Worm (Caenorhabditis elegans) whole organism, late embryonic: Measurements from ENCODE around the gene malt-1.

Source experiments
- K02D7.2 ChIP-seq: sonication (generic microtip); optimal IDR thresholded peaks from 2 replicates; lab custom pipeline; 2017; ENCODE audit warnings: mild to moderate bottlenecking, missing genetic modification characterization, missing compliant biosample characterization
- T23F11.4 ChIP-seq: fragments of 200-800 bp; sonication (Bioruptor generic); optimal IDR thresholded peaks from 2 replicates; lab custom pipeline; 2018; ENCODE audit warnings: mild to moderate bottlenecking, missing genetic modification characterization, missing compliant biosample characterization
- Y22D7AL.16 ChIP-seq: sonication (generic microtip); optimal IDR thresholded peaks from 2 replicates; lab custom pipeline; 2016; ENCODE audit warnings: missing genetic modification characterization, missing compliant biosample characterization
- ahr-1 ChIP-seq: sonication (generic microtip); optimal IDR thresholded peaks from 2 replicates; lab custom pipeline; 2016; ENCODE audit warnings: missing genetic modification characterization, missing compliant biosample characterization
- ama-1 ChIP-seq: fragments of 150-350 bp; optimal IDR thresholded peaks from 2 replicates; lab custom pipeline; 2014
- ceh-14 ChIP-seq: sonication (generic microtip); optimal IDR thresholded peaks from 2 replicates; lab custom pipeline; 2016; ENCODE audit warnings: missing genotype, missing genetic modification characterization, missing compliant biosample characterization
- ceh-18 ChIP-seq: sonication (generic microtip); optimal IDR thresholded peaks from 2 replicates; lab custom pipeline; 2016; ENCODE audit warnings: missing genetic modification characterization, missing compliant biosample characterization
- ceh-19 ChIP-seq: fragments of 200-800 bp; sonication (Bioruptor generic); optimal IDR thresholded peaks from 2 replicates; lab custom pipeline; 2018; ENCODE audit warnings: mild to moderate bottlenecking, missing genetic modification characterization, missing compliant biosample characterization
- ceh-2 ChIP-seq: sonication (generic microtip); optimal IDR thresholded peaks from 2 replicates; lab custom pipeline; 2016; ENCODE audit warnings: missing genotype, missing genetic modification characterization, missing compliant biosample characterization
- ceh-22 ChIP-seq: sonication (generic microtip); optimal IDR thresholded peaks from 2 replicates; lab custom pipeline; 2017; ENCODE audit warnings: missing biosample characterization, missing genetic modification characterization
- ceh-24 ChIP-seq: sonication (generic microtip); optimal IDR thresholded peaks from 2 replicates; lab custom pipeline; 2016; ENCODE audit warnings: mild to moderate bottlenecking, missing genetic modification characterization, missing compliant biosample characterization
- ceh-30 ChIP-seq: fragments of 150-350 bp; optimal IDR thresholded peaks from 2 replicates; lab custom pipeline; 2014; ENCODE audit warnings: missing biosample characterization, missing genetic modification characterization
- ceh-45 ChIP-seq: fragments of 200-800 bp; sonication (Bioruptor generic); IDR thresholded peaks from 2 replicates; pipeline ENCODE4 v1.3.6; 2022; ENCODE audit warnings: missing genetic modification reagents, missing genetic modification characterization, missing compliant biosample characterization
- ceh-48 ChIP-seq: sonication (generic microtip); optimal IDR thresholded peaks from 2 replicates; lab custom pipeline; 2016; ENCODE audit warnings: missing genetic modification characterization, inconsistent platforms, missing compliant biosample characterization
- dmd-4 ChIP-seq: sonication (generic microtip); optimal IDR thresholded peaks from 2 replicates; lab custom pipeline; 2016; ENCODE audit warnings: borderline replicate concordance, missing genetic modification characterization, missing compliant biosample characterization
- ets-4 ChIP-seq: sonication (generic microtip); optimal IDR thresholded peaks from 2 replicates; lab custom pipeline; 2016; ENCODE audit warnings: missing genetic modification characterization, missing compliant biosample characterization
- eyg-1 ChIP-seq: sonication (generic microtip); optimal IDR thresholded peaks from 2 replicates; lab custom pipeline; 2016; ENCODE audit warnings: missing genotype, missing genetic modification characterization, missing compliant biosample characterization
- hlh-13 ChIP-seq: fragments of 200-800 bp; sonication (Bioruptor generic); optimal IDR thresholded peaks from 2 replicates; lab custom pipeline; 2018; ENCODE audit warnings: mild to moderate bottlenecking, missing genetic modification characterization, missing compliant biosample characterization
- hlh-15 ChIP-seq: sonication (generic microtip); optimal IDR thresholded peaks from 2 replicates; lab custom pipeline; 2016; ENCODE audit warnings: missing genetic modification characterization, missing compliant biosample characterization
- hlh-30 ChIP-seq: sonication (generic microtip); optimal IDR thresholded peaks from 2 replicates; lab custom pipeline; 2017; ENCODE audit warnings: antibody characterized with exemption, missing genetic modification characterization, missing compliant biosample characterization; ENCODE audit not compliant: insufficient read depth
- hlh-8 ChIP-seq: sonication (generic microtip); optimal IDR thresholded peaks from 2 replicates; lab custom pipeline; 2016; ENCODE audit warnings: missing genotype, missing genetic modification characterization, missing compliant biosample characterization
- lim-6 ChIP-seq: sonication (generic microtip); optimal IDR thresholded peaks from 2 replicates; lab custom pipeline; 2016; ENCODE audit warnings: missing genetic modification characterization, missing compliant biosample characterization
- lin-11 ChIP-seq: fragments of 200-800 bp; sonication (Bioruptor generic); optimal IDR thresholded peaks from 2 replicates; lab custom pipeline; 2018; ENCODE audit warnings: mild to moderate bottlenecking, missing genetic modification characterization, missing compliant biosample characterization
- madf-2 ChIP-seq: sonication (generic microtip); optimal IDR thresholded peaks from 2 replicates; lab custom pipeline; 2017; ENCODE audit warnings: missing genetic modification characterization, missing compliant biosample characterization
- mec-3 ChIP-seq: sonication (generic microtip); optimal IDR thresholded peaks from 2 replicates; lab custom pipeline; 2016; ENCODE audit warnings: borderline replicate concordance, missing genetic modification characterization, missing compliant biosample characterization
- nfya-1 ChIP-seq: sonication (generic microtip); optimal IDR thresholded peaks from 2 replicates; lab custom pipeline; 2017; ENCODE audit warnings: missing genetic modification characterization, mild to moderate bottlenecking, missing compliant biosample characterization, antibody characterized with exemption, moderate library complexity
- nhr-11 ChIP-seq: fragments of 150-350 bp; optimal IDR thresholded peaks from 2 replicates; lab custom pipeline; 2014; ENCODE audit warnings: missing biosample characterization, missing genetic modification characterization
- npax-4 ChIP-seq: sonication (generic microtip); optimal IDR thresholded peaks from 2 replicates; lab custom pipeline; 2016; ENCODE audit warnings: missing genetic modification characterization, missing compliant biosample characterization
- pag-3 ChIP-seq: sonication (generic microtip); optimal IDR thresholded peaks from 2 replicates; lab custom pipeline; 2016; ENCODE audit warnings: missing compliant biosample characterization, missing genetic modification characterization, borderline replicate concordance
- pat-9 ChIP-seq: fragments of 200-800 bp; sonication (Bioruptor generic); optimal IDR thresholded peaks from 2 replicates; lab custom pipeline; 2018; ENCODE audit warnings: mild to moderate bottlenecking, missing genetic modification characterization, moderate library complexity, missing compliant biosample characterization
- pax-1 ChIP-seq: fragments of 150-350 bp; optimal IDR thresholded peaks from 2 replicates; lab custom pipeline; 2014; ENCODE audit warnings: missing biosample characterization, missing genetic modification characterization
- pha-2 ChIP-seq: sonication (generic microtip); optimal IDR thresholded peaks from 2 replicates; lab custom pipeline; 2017; ENCODE audit warnings: mild to moderate bottlenecking, missing genetic modification characterization, missing compliant biosample characterization
- pha-4 ChIP-seq: fragments of 150-350 bp; optimal IDR thresholded peaks from 2 replicates; lab custom pipeline; 2018; ENCODE audit warnings: missing biosample characterization, missing genetic modification reagents, missing genetic modification characterization
- pros-1 ChIP-seq: fragments of 150-350 bp; optimal IDR thresholded peaks from 2 replicates; lab custom pipeline; 2014; ENCODE audit warnings: missing biosample characterization, missing genetic modification reagents, missing genetic modification characterization
- ref-2 ChIP-seq: sonication (generic microtip); optimal IDR thresholded peaks from 2 replicates; lab custom pipeline; 2016; ENCODE audit warnings: missing genetic modification characterization, missing compliant biosample characterization
- sdc-2 ChIP-seq: sonication (generic microtip); optimal IDR thresholded peaks from 2 replicates; lab custom pipeline; 2016; ENCODE audit warnings: missing genotype, missing genetic modification characterization, missing compliant biosample characterization
- sox-2 ChIP-seq: fragments of 200-800 bp; sonication (Bioruptor generic); IDR thresholded peaks from 2 replicates; pipeline ENCODE4 v1.3.6; 2022; ENCODE audit warnings: missing genetic modification reagents, missing genetic modification characterization, missing compliant biosample characterization
- sox-4 ChIP-seq: sonication (generic microtip); optimal IDR thresholded peaks from 2 replicates; lab custom pipeline; 2017; ENCODE audit warnings: mild to moderate bottlenecking, missing genetic modification characterization, inconsistent platforms, missing compliant biosample characterization
- syd-9 ChIP-seq: sonication (generic microtip); optimal IDR thresholded peaks from 2 replicates; lab custom pipeline; 2016; ENCODE audit warnings: mild to moderate bottlenecking, missing genetic modification characterization, moderate library complexity, missing compliant biosample characterization
- tbx-2 ChIP-seq: sonication (generic microtip); optimal IDR thresholded peaks from 2 replicates; lab custom pipeline; 2016; ENCODE audit warnings: missing genetic modification characterization, missing compliant biosample characterization
- ttx-3 ChIP-seq: sonication (generic microtip); optimal IDR thresholded peaks from 2 replicates; lab custom pipeline; 2016; ENCODE audit warnings: missing genetic modification reagents, missing genetic modification characterization, missing compliant biosample characterization
- unc-3 ChIP-seq, 2 experiments: fragments of 200-800 bp in 1 of 2; sonication (Bioruptor generic) in 1 of 2; sonication (generic microtip) in 1 of 2; conservative IDR thresholded peaks in 1 of 2; optimal IDR thresholded peaks in 1 of 2; 2 replicates each; pipeline versions ENCODE4 v1.3.6 to Lab custom; 2016 to 2022; ENCODE audit warnings: missing compliant biosample characterization in 2 of 2, missing genetic modification characterization in 2 of 2, missing genetic modification reagents in 1 of 2
- unc-42 ChIP-seq: sonication (generic microtip); optimal IDR thresholded peaks from 2 replicates; lab custom pipeline; 2016; ENCODE audit warnings: missing genotype, missing genetic modification characterization, missing compliant biosample characterization
- unc-55 ChIP-seq: sonication (generic microtip); optimal IDR thresholded peaks from 2 replicates; lab custom pipeline; 2017; ENCODE audit warnings: missing biosample characterization, missing genetic modification reagents, missing genetic modification characterization
- zip-5 ChIP-seq: sonication (generic microtip); optimal IDR thresholded peaks from 2 replicates; lab custom pipeline; 2016; ENCODE audit warnings: missing genetic modification characterization, missing compliant biosample characterization

Gene malt-1

DNA sequence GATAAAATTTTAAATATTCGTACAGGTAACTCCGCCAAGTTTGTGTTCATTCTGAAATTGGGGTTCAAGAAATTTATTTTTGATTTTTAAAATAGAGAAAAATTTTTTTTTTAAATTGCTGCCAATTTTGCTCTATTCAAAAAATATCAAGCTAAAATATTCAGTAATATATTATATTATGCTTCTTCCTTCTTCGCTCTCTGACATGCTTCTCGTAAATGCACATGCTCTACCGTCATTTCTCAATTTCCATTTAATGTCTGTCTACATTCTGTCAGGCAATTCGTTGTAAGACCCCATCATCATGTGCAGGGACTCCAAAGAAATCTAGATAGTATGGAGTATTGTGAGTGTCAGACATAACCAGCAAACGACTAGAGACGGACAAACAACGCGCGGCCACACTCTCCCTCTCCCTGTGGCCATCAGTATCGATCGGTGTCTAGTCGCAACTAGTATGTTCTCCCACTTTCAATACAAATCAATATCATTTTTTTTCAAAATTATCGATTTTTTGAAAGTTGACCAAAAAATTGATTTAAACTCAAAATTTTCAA is at the start of gene malt-1, which contains the start of gene ceh-38 (continued):
- no peak for TF ChIP-seq hlh-13 (GFP tag; lab: Kevin White, UChicago)

DNA sequence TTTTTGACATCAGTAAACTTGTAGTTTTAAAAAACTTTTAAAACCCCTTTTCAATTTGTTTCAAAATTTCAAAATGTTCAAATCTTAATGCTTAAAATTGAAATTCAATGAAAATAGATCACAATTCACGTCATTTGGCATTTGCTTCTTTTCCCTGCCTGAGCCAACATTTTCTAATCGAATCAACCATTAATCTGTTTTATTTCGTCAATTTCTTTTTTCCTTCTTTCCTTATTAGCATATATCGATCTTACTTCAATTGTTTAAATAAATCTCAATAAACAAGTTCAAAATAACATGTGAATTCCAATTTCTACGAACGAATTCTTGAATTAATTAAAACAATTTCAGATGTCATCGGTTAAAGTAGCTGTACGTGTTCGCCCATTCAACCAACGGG is 44.5 kb upstream of the malt-1 start:
- TF ChIP-seq pag-3 (tag; lab: Kevin White, UChicago) = no peak
- no peak for TF ChIP-seq ama-1 (lab: Kevin White, UChicago)
- TF ChIP-seq npax-4 (tag; lab: Kevin White, UChicago) = no peak
- TF ChIP-seq mec-3 (tag; lab: Kevin White, UChicago) = no peak
- TF ChIP-seq ceh-2 = no peak
- no peak for TF ChIP-seq ahr-1 (tag; lab: Kevin White, UChicago)

DNA sequence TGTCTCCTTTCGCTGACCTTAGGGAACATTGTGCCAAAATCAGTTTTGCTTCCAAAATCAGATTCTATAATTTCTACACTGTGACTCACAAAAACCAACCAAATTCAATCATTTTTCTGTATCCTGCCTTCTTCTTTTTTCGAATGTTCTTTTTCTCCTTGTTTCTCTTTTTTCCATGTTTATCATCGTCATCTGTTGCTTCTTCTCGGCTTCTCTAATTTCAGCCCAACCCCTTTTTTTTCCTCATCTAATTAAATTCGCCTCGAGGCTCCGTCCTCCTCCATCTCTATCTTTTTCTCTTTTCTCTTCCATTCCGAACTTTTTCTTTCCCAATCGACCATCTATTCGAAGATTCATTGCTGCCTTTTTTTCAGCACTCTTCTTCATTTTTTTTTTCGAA is 43.6 kb upstream of the malt-1 start, which contains the start of gene unc-104:
TSS of gene unc-104 (plus strand) at position 311 of the 400 bp plus-strand sequence.
- peak; percentile 89 for TF ChIP-seq unc-42 (tag; lab: Kevin White, UChicago)
- no peak for TF ChIP-seq madf-2

DNA sequence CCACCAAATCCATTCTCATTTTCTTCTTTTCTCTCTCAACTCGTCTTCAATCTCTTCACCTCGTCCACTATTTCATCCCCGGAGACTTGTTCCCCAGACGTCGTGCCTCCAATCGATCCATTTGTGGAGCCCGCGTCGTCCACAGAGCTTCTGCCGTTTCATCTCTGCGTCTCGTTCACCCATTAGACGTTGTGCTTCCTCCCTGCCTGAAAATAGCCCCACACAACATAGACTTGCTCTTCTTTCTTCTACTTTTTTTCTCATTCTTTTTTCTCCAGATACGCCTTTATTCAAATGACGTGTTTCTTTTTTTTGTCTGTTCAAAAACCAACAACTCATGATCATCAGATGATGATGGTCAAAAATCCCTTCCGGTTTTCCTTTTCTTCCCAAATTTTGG is 41.8 kb upstream of the malt-1 start:
- TF ChIP-seq pha-2 (tag; lab: Kevin White, UChicago) (no peak), pax-1 (tag; lab: Kevin White, UChicago) (no peak), Y22D7AL.16 (no peak), nhr-11 (tag; lab: Kevin White, UChicago) (no peak), ceh-48 (tag; lab: Kevin White, UChicago) (peak; percentile 75), unc-3 (GFP tag; conservative IDR thresholded peaks at IDR 0.05; lab: Robert Waterston, UW) (no peak), unc-3 (tag; optimal IDR thresholded peaks at IDR 0.05; lab: Kevin White, UChicago) (peak; percentile 30), ceh-2 (no peak), lim-6 (tag; lab: Kevin White, UChicago) (no peak), sdc-2 (tag; lab: Kevin White, UChicago) (no peak), ttx-3 (tag; lab: Kevin White, UChicago) (no peak), syd-9 (tag; lab: Kevin White, UChicago) (no peak), hlh-8 (no peak), ref-2 (tag; lab: Kevin White, UChicago) (peak; percentile 20), ceh-14 (peak; percentile 29), pros-1 (tag; lab: Kevin White, UChicago) (no peak), pag-3 (tag; lab: Kevin White, UChicago) (no peak), zip-5 (no peak), K02D7.2 (tag; lab: Kevin White, UChicago) (no peak), ceh-19 (peak; percentile 26), ceh-22 (no peak), nfya-1 (tag; lab: Kevin White, UChicago) (peak; percentile 62), eyg-1 (tag; lab: Kevin White, UChicago) (no peak), madf-2 (no peak), ceh-30 (tag; lab: Kevin White, UChicago) (no peak), sox-2 (GFP tag; lab: Robert Waterston, UW) (no peak), npax-4 (tag; lab: Kevin White, UChicago) (no peak), hlh-30 (tag; lab: Kevin White, UChicago) (no peak), unc-55 (GFP tag; lab: Kevin White, UChicago) (no peak), sox-4 (tag; lab: Kevin White, UChicago) (no peak), pha-4 (tag; lab: Kevin White, UChicago) (no peak), ceh-18 (tag; lab: Kevin White, UChicago) (peak; percentile 13), T23F11.4 (GFP tag; lab: Kevin White, UChicago) (no peak), lin-11 (no peak), ets-4 (tag; lab: Kevin White, UChicago) (no peak), ceh-24 (no peak), dmd-4 (tag; lab: Kevin White, UChicago) (no peak), ahr-1 (tag; lab: Kevin White, UChicago) (no peak), tbx-2 (tag; lab: Kevin White, UChicago) (peak; percentile 26), ceh-45 (no peak), pat-9 (no peak), hlh-15 (tag; lab: Kevin White, UChicago) (no peak), unc-42 (tag; lab: Kevin White, UChicago) (peak; percentile 80)
